Fruit fly (Drosophila melanogaster): ENCODE measurements around the gene CG7083.

Gene CG7083

dm6 chr3L:8379161-8379560 is 38.6 kb downstream of the CG7083 start (continued):
- TF ChIP-seq D19B (GFP tag; optimal IDR thresholded peaks at IDR 0.05), result no peak
- no peak for TF ChIP-seq ac (GFP tag; optimal IDR thresholded peaks at IDR 0.05)
- no peak for TF ChIP-seq Gsc (GFP tag; IDR thresholded peaks at IDR 0.05)
- no peak for TF ChIP-seq fd3F (GFP tag; optimal IDR thresholded peaks at IDR 0.05)
- TF ChIP-seq CG14050 (GFP tag; IDR thresholded peaks at IDR 0.05), result no peak
- no peak for TF ChIP-seq CG8359 (GFP tag; optimal IDR thresholded peaks at IDR 0.05; ENCODE audit: borderline replicate concordance)
- TF ChIP-seq crol (GFP tag; IDR thresholded peaks at IDR 0.05), result no peak
- no peak for TF ChIP-seq shn (GFP tag; optimal IDR thresholded peaks at IDR 0.05)
- TF ChIP-seq CG1233 (GFP tag; optimal IDR thresholded peaks at IDR 0.05), result no peak
- TF ChIP-seq Ravus (GFP tag; IDR thresholded peaks at IDR 0.05), result no peak
- TF ChIP-seq mam (GFP tag; optimal IDR thresholded peaks at IDR 0.05), result no peak
- no peak for TF ChIP-seq da (GFP tag; optimal IDR thresholded peaks at IDR 0.05)
- no peak for TF ChIP-seq h (optimal IDR thresholded peaks at IDR 0.05)
- no peak for TF ChIP-seq Doc3 (GFP tag; IDR thresholded peaks at IDR 0.05; ENCODE audit: partially characterized antibody)
- TF ChIP-seq gt (GFP tag; IDR thresholded peaks at IDR 0.05), result no peak
- no peak for TF ChIP-seq Ada2b (GFP tag; IDR thresholded peaks at IDR 0.05)
- no peak for TF ChIP-seq Taf1 (GFP tag; IDR thresholded peaks at IDR 0.05)
- no peak for TF ChIP-seq Ptx1 (GFP tag; IDR thresholded peaks at IDR 0.05)
- TF ChIP-seq Mes4 (GFP tag; optimal IDR thresholded peaks at IDR 0.05), result no peak
- TF ChIP-seq ind (GFP tag; optimal IDR thresholded peaks at IDR 0.05), result no peak
- TF ChIP-seq CG11695 (GFP tag; IDR thresholded peaks at IDR 0.05), result no peak
- no peak for TF ChIP-seq aop (GFP tag; IDR thresholded peaks at IDR 0.05)
- TF ChIP-seq Spps (tag; optimal IDR thresholded peaks at IDR 0.05), result peak; percentile 1
- TF ChIP-seq Neu2 (GFP tag; optimal IDR thresholded peaks at IDR 0.05; ENCODE audit: borderline replicate concordance), result no peak
- peak; percentile 4 for TF ChIP-seq CG17359 (tag; optimal IDR thresholded peaks at IDR 0.05)
- TF ChIP-seq ara (GFP tag; IDR thresholded peaks at IDR 0.05), result no peak
- peak; percentile 46 for TF ChIP-seq CG14710 (tag; optimal IDR thresholded peaks at IDR 0.05)
- no peak for TF ChIP-seq CG32767 (GFP tag; IDR thresholded peaks at IDR 0.05)
- TF ChIP-seq pros (GFP tag; optimal IDR thresholded peaks at IDR 0.05), result no peak
- no peak for TF ChIP-seq CG14965 (GFP tag; optimal IDR thresholded peaks at IDR 0.05; ENCODE audit: borderline replicate concordance)
- TF ChIP-seq otp (GFP tag; IDR thresholded peaks at IDR 0.05), result no peak
- peak; percentile 46 for TF ChIP-seq CG3407 (GFP tag; optimal IDR thresholded peaks at IDR 0.05)
- TF ChIP-seq CG11085 (GFP tag; IDR thresholded peaks at IDR 0.05), result no peak
- no peak for TF ChIP-seq CG9932 (GFP tag; IDR thresholded peaks at IDR 0.05)
- TF ChIP-seq Awh (GFP tag; IDR thresholded peaks at IDR 0.05), result 0 out of 2 replicates have a peak, but pooled peaks have one; percentile 11
- TF ChIP-seq cg (GFP tag; optimal IDR thresholded peaks at IDR 0.05), result no peak
- TF ChIP-seq CG10654 (GFP tag; optimal IDR thresholded peaks at IDR 0.05), result no peak
- TF ChIP-seq CG11093 (GFP tag; IDR thresholded peaks at IDR 0.05), result no peak
- TF ChIP-seq CG10431 (GFP tag; optimal IDR thresholded peaks at IDR 0.05), result peak; percentile 9
- peak; percentile 29 for TF ChIP-seq CG6254 (GFP tag; optimal IDR thresholded peaks at IDR 0.05)
- no peak for TF ChIP-seq ems (GFP tag; optimal IDR thresholded peaks at IDR 0.05)
- TF ChIP-seq CG17912 (GFP tag; optimal IDR thresholded peaks at IDR 0.05), result no peak
- TF ChIP-seq her (GFP tag; optimal IDR thresholded peaks at IDR 0.05), result no peak
- TF ChIP-seq Meics (GFP tag; optimal IDR thresholded peaks at IDR 0.05), result no peak
- no peak for TF ChIP-seq odd (GFP tag; optimal IDR thresholded peaks at IDR 0.05)
- TF ChIP-seq croc (GFP tag; conservative IDR thresholded peaks at IDR 0.05), result no peak
- TF ChIP-seq E2f1 (GFP tag; IDR thresholded peaks at IDR 0.05), result no peak
- no peak for TF ChIP-seq Dip3 (GFP tag; optimal IDR thresholded peaks at IDR 0.05)
- TF ChIP-seq CoRest (tag; optimal IDR thresholded peaks at IDR 0.05), result no peak
- TF ChIP-seq gce (GFP tag; IDR thresholded peaks at IDR 0.05), result no peak
- no peak for TF ChIP-seq CG17829 (tag; optimal IDR thresholded peaks at IDR 0.05)
- peak; percentile 39 for TF ChIP-seq CG2875 (GFP tag; optimal IDR thresholded peaks at IDR 0.05)
- peak; percentile 7 for TF ChIP-seq Asciz (GFP tag; optimal IDR thresholded peaks at IDR 0.05)

Measured in whole organism, embryonic.